Fruit fly (Drosophila melanogaster) whole organism, embryonic: Measurements from ENCODE around the gene Eig71Ek.

Experiments used
- ATbp ChIP-seq: fragments of 200-800 bp; sonication (Bioruptor generic); optimal IDR thresholded peaks from 2 replicates; lab custom pipeline; 2017; ENCODE audit warnings: missing biosample characterization, mild to moderate bottlenecking, missing genetic modification characterization, missing genetic modification reagents
- Atf3 ChIP-seq: fragments of 200-800 bp; sonication (Bioruptor generic); optimal IDR thresholded peaks from 3 replicates; lab custom pipeline; 2016; ENCODE audit warnings: missing biosample characterization, missing genetic modification characterization
- BtbVII ChIP-seq: fragments of 200-800 bp; sonication (Bioruptor generic); optimal IDR thresholded peaks from 3 replicates; lab custom pipeline; 2017; ENCODE audit warnings: missing biosample characterization, mild to moderate bottlenecking, missing genetic modification characterization
- CG10274 ChIP-seq: fragments of 200-800 bp; sonication (Bioruptor generic); optimal IDR thresholded peaks from 3 replicates; lab custom pipeline; 2017; ENCODE audit warnings: missing biosample characterization, mild to moderate bottlenecking, missing genetic modification characterization
- CG10565 ChIP-seq: fragments of 200-800 bp; sonication (Bioruptor generic); optimal IDR thresholded peaks from 3 replicates; lab custom pipeline; 2016; ENCODE audit warnings: missing biosample characterization, mild to moderate bottlenecking, missing genetic modification characterization
- CG12236 ChIP-seq: fragments of 200-800 bp; sonication (Bioruptor generic); optimal IDR thresholded peaks from 2 replicates; lab custom pipeline; 2016; ENCODE audit warnings: missing biosample characterization, missing genetic modification characterization
- CG12391 ChIP-seq: fragments of 200-800 bp; sonication (Bioruptor generic); optimal IDR thresholded peaks from 3 replicates; lab custom pipeline; 2018; ENCODE audit warnings: missing biosample characterization, mild to moderate bottlenecking, missing genetic modification characterization, moderate library complexity
- CG13287 ChIP-seq: fragments of 200-800 bp; sonication (Bioruptor generic); IDR thresholded peaks from 2 replicates; pipeline ENCODE4 v1.3.6; 2022; ENCODE audit warnings: missing biosample characterization, missing genetic modification characterization; ENCODE audit not compliant: partially characterized antibody
- CG15011 ChIP-seq: fragments of 200-800 bp; sonication (Bioruptor generic); optimal IDR thresholded peaks from 3 replicates; lab custom pipeline; 2018; ENCODE audit warnings: missing biosample characterization, mild to moderate bottlenecking, missing genetic modification characterization
- CG1602 ChIP-seq: fragments of 200-800 bp; sonication (Bioruptor generic); optimal IDR thresholded peaks from 3 replicates; lab custom pipeline; 2016; ENCODE audit warnings: missing biosample characterization, missing genetic modification characterization
- CG16813 ChIP-seq: fragments of 200-800 bp; sonication (Bioruptor generic); IDR thresholded peaks from 3 replicates; pipeline ENCODE4 v1.3.6; 2022; ENCODE audit warnings: missing biosample characterization, missing genetic modification characterization; ENCODE audit not compliant: partially characterized antibody
- CG17829 ChIP-seq: fragments of 200-800 bp; optimal IDR thresholded peaks from 2 replicates; lab custom pipeline; 2019; ENCODE audit warnings: missing biosample characterization, mild to moderate bottlenecking, missing genetic modification characterization, moderate library complexity
- CG18619 ChIP-seq: fragments of 200-800 bp; sonication (Bioruptor generic); optimal IDR thresholded peaks from 3 replicates; lab custom pipeline; 2017; ENCODE audit warnings: missing biosample characterization, mild to moderate bottlenecking, missing genetic modification characterization
- CG2120 ChIP-seq: fragments of 200-800 bp; sonication (Bioruptor generic); optimal IDR thresholded peaks from 3 replicates; lab custom pipeline; 2016; ENCODE audit warnings: missing biosample characterization, missing genetic modification characterization
- CG2678 ChIP-seq: fragments of 200-800 bp; sonication (Bioruptor generic); optimal IDR thresholded peaks from 3 replicates; lab custom pipeline; 2019; ENCODE audit warnings: missing biosample characterization, mild to moderate bottlenecking, missing genetic modification characterization, moderate library complexity
- CG30403 ChIP-seq: fragments of 200-800 bp; sonication (Bioruptor generic); optimal IDR thresholded peaks from 3 replicates; lab custom pipeline; 2016; ENCODE audit warnings: missing biosample characterization, missing genetic modification characterization
- CG32772 ChIP-seq: fragments of 200-800 bp; sonication (Bioruptor generic); IDR thresholded peaks from 2 replicates; pipeline ENCODE4 v1.3.6; 2022; ENCODE audit warnings: missing biosample characterization, missing genetic modification characterization
- CG34422 ChIP-seq: fragments of 200-800 bp; sonication (Bioruptor generic); IDR thresholded peaks from 3 replicates; pipeline ENCODE4 v1.3.6; 2022; ENCODE audit warnings: missing biosample characterization, missing genetic modification characterization
- CG4854 ChIP-seq: fragments of 200-800 bp; sonication (Bioruptor generic); optimal IDR thresholded peaks from 2 replicates; lab custom pipeline; 2016; ENCODE audit warnings: missing biosample characterization, missing genetic modification characterization, inconsistent platforms
- CG9727 ChIP-seq: fragments of 200-800 bp; sonication (Bioruptor generic); optimal IDR thresholded peaks from 3 replicates; lab custom pipeline; 2017; ENCODE audit warnings: missing biosample characterization, mild to moderate bottlenecking, missing genetic modification characterization
- CTCF ChIP-seq: fragments of 200-800 bp; sonication (Bioruptor generic); optimal IDR thresholded peaks from 2 replicates; lab custom pipeline; 2017; ENCODE audit warnings: missing biosample characterization, mild to moderate bottlenecking, missing genetic modification characterization, moderate library complexity
- HLH3B ChIP-seq: fragments of 200-800 bp; sonication (Bioruptor generic); IDR thresholded peaks from 2 replicates; pipeline ENCODE4 v1.3.6; 2022; ENCODE audit warnings: missing biosample characterization, missing genetic modification characterization
- HLH54F ChIP-seq: fragments of 200-800 bp; sonication (Bioruptor generic); optimal IDR thresholded peaks from 3 replicates; lab custom pipeline; 2016; ENCODE audit warnings: missing biosample characterization, missing genetic modification characterization
- Lpt ChIP-seq: fragments of >200 bp; optimal IDR thresholded peaks from 2 replicates; lab custom pipeline; 2018; ENCODE audit warnings: missing biosample characterization, missing genetic modification characterization
- Poxn ChIP-seq: fragments of 200-800 bp; sonication (Bioruptor generic); IDR thresholded peaks from 2 replicates; pipeline ENCODE4 v1.3.6; 2022; ENCODE audit warnings: missing biosample characterization, missing genetic modification characterization
- Sry-β ChIP-seq: fragments of 200-800 bp; sonication (Bioruptor generic); optimal IDR thresholded peaks from 2 replicates; lab custom pipeline; 2018; ENCODE audit warnings: missing biosample characterization, mild to moderate bottlenecking, missing genetic modification characterization, moderate library complexity
- Usf ChIP-seq: fragments of 200-800 bp; sonication (Bioruptor generic); optimal IDR thresholded peaks from 2 replicates; lab custom pipeline; 2017; ENCODE audit warnings: missing genotype, missing biosample characterization, missing genetic modification characterization
- ap ChIP-seq: fragments of 200-800 bp; sonication (Bioruptor generic); IDR thresholded peaks from 2 replicates; pipeline ENCODE4 v1.3.6; 2022; ENCODE audit warnings: missing biosample characterization, missing genetic modification characterization
- crp ChIP-seq, 2 experiments: fragments of 200-800 bp; sonication (Bioruptor generic); optimal IDR thresholded peaks; 2 replicates in 1 of 2; 3 replicates in 1 of 2; lab custom pipeline; 2017; ENCODE audit warnings: missing biosample characterization in 2 of 2, missing genetic modification characterization in 2 of 2, mild to moderate bottlenecking in 1 of 2, moderate library complexity in 1 of 2
- disco-r ChIP-seq: fragments of 200-800 bp; sonication (Bioruptor generic); optimal IDR thresholded peaks from 2 replicates; lab custom pipeline; 2016; ENCODE audit warnings: missing biosample characterization, missing genetic modification characterization
- dysf ChIP-seq: fragments of 200-800 bp; sonication (Bioruptor generic); IDR thresholded peaks from 3 replicates; pipeline ENCODE4 v1.3.6; 2022; ENCODE audit warnings: missing biosample characterization, missing genetic modification characterization
- esg ChIP-seq: fragments of 200-800 bp; sonication (Bioruptor generic); conservative IDR thresholded peaks from 2 replicates; pipeline ENCODE4 v1.3.6; 2022; ENCODE audit warnings: missing biosample characterization, missing genetic modification characterization
- fd64A ChIP-seq: fragments of 200-800 bp; sonication (Bioruptor generic); optimal IDR thresholded peaks from 3 replicates; lab custom pipeline; 2018; ENCODE audit warnings: missing biosample characterization, mild to moderate bottlenecking, missing genetic modification characterization
- hth ChIP-seq: fragments of >200 bp; optimal IDR thresholded peaks from 2 replicates; lab custom pipeline; 2017; ENCODE audit warnings: inconsistent platforms
- nerfin-1 ChIP-seq: fragments of 200-800 bp; sonication (Bioruptor generic); optimal IDR thresholded peaks from 3 replicates; lab custom pipeline; 2019; ENCODE audit warnings: missing biosample characterization, mild to moderate bottlenecking, missing genetic modification characterization, moderate library complexity
- nmo ChIP-seq: fragments of 200-800 bp; sonication (Bioruptor generic); optimal IDR thresholded peaks from 2 replicates; lab custom pipeline; 2018; ENCODE audit warnings: missing biosample characterization, mild to moderate bottlenecking, missing genetic modification characterization, moderate library complexity
- otp ChIP-seq: fragments of 200-800 bp; sonication (Bioruptor generic); IDR thresholded peaks from 3 replicates; pipeline ENCODE4, ENCODE4 v1.3.6; 2022; ENCODE audit warnings: missing biosample characterization, missing genetic modification characterization
- phol ChIP-seq: fragments of 200-800 bp; sonication (Bioruptor generic); optimal IDR thresholded peaks from 3 replicates; lab custom pipeline; 2018; ENCODE audit warnings: missing biosample characterization, mild to moderate bottlenecking, missing genetic modification characterization, moderate library complexity
- pnt ChIP-seq: fragments of 200-800 bp; sonication (Bioruptor generic); optimal IDR thresholded peaks from 3 replicates; lab custom pipeline; 2016; ENCODE audit warnings: missing biosample characterization, missing genetic modification characterization
- schlank ChIP-seq: fragments of 200-800 bp; sonication (Bioruptor generic); optimal IDR thresholded peaks from 2 replicates; lab custom pipeline; 2018; ENCODE audit warnings: missing biosample characterization, mild to moderate bottlenecking, missing genetic modification characterization
- scrt ChIP-seq: fragments of 200-800 bp; sonication (Bioruptor generic); optimal IDR thresholded peaks from 2 replicates; lab custom pipeline; 2018; ENCODE audit warnings: missing biosample characterization, mild to moderate bottlenecking, missing genetic modification characterization, moderate library complexity
- seq ChIP-seq: fragments of 200-800 bp; sonication (Bioruptor generic); IDR thresholded peaks from 2 replicates; pipeline ENCODE4 v1.3.6; 2022; ENCODE audit warnings: missing biosample characterization, missing genetic modification characterization
- stc ChIP-seq: fragments of 200-800 bp; sonication (Bioruptor generic); IDR thresholded peaks from 2 replicates; pipeline ENCODE4 v1.3.6; 2022; ENCODE audit warnings: missing biosample characterization, missing genetic modification characterization
- tll ChIP-seq, 2 experiments: fragments of 200-800 bp in 1 of 2; fragments of >200 bp in 1 of 2; sonication (Bioruptor generic) in 1 of 2; optimal IDR thresholded peaks; 2 replicates each; lab custom pipeline; 2017 to 2019; ENCODE audit warnings: missing biosample characterization in 2 of 2, missing genetic modification characterization in 2 of 2, mild to moderate bottlenecking in 1 of 2, moderate library complexity in 1 of 2
- toy ChIP-seq: fragments of 200-800 bp; sonication (Bioruptor generic); IDR thresholded peaks from 2 replicates; pipeline ENCODE4 v1.3.6; 2022; ENCODE audit warnings: missing biosample characterization, missing genetic modification characterization
- ttk ChIP-seq: fragments of 200-800 bp; sonication (Bioruptor generic); IDR thresholded peaks from 2 replicates; pipeline ENCODE4 v2.1.2; 2022; ENCODE audit warnings: missing biosample characterization, missing genetic modification characterization
- vfl ChIP-seq: fragments of 200-800 bp; sonication (Bioruptor generic); optimal IDR thresholded peaks from 2 replicates; lab custom pipeline; 2016; ENCODE audit warnings: missing biosample characterization, missing genetic modification characterization
- yki ChIP-seq: fragments of >200 bp; optimal IDR thresholded peaks from 3 replicates; lab custom pipeline; 2018
- zen ChIP-seq: fragments of 200-800 bp; sonication (Bioruptor generic); optimal IDR thresholded peaks from 3 replicates; lab custom pipeline; 2018; ENCODE audit warnings: missing biosample characterization, mild to moderate bottlenecking, missing genetic modification characterization, moderate library complexity
- zfh1 ChIP-seq: fragments of 200-800 bp; sonication (Bioruptor generic); IDR thresholded peaks from 3 replicates; pipeline ENCODE4 v1.3.6; 2022; ENCODE audit warnings: missing biosample characterization, missing genetic modification characterization

The Eig71Ek gene

dm6 chr3L:15690711-15691591 lies 29.9 kb downstream of the Eig71Ek start (continued):
- TF ChIP-seq Poxn (no peak), CG10274 (GFP tag; lab: Kevin White, UChicago) (no peak), CG32772 (no peak), esg (GFP tag; lab: Robert Waterston, UW) (peak; percentile 52), CG17829 (tag; lab: Kevin White, UChicago) (peak; percentile 72), pnt (GFP tag; lab: Kevin White, UChicago) (no peak), CG34422 (no peak), CG15011 (GFP tag; lab: Kevin White, UChicago) (peak; percentile 20), CTCF (GFP tag; lab: Kevin White, UChicago) (peak; percentile 19), ttk (GFP tag; lab: Robert Waterston, UW) (peak; percentile 14; the same call in 1 of the 2 replicates), CG18619 (GFP tag; lab: Kevin White, UChicago) (no peak), hth (lab: Kevin White, UChicago) (no peak), Atf3 (no peak), Lpt (no peak), nerfin-1 (tag; lab: Kevin White, UChicago) (peak; percentile 40), schlank (tag; lab: Kevin White, UChicago) (no peak), fd64A (GFP tag; lab: Kevin White, UChicago) (no peak), toy (GFP tag; lab: Robert Waterston, UW) (no peak), nmo (peak; percentile 49), zfh1 (GFP tag; lab: Robert Waterston, UW) (peak; percentile 47; the same call in 2 of the 3 replicates), CG13287 (GFP tag; lab: Robert Waterston, UW) (no peak), CG2678 (tag; lab: Kevin White, UChicago) (peak; percentile 77), tll (GFP tag; optimal IDR thresholded peaks at IDR 0.05; lab: Kevin White, UChicago) (peak in 1 of 2 experiments; percentile 47), CG9727 (peak; percentile 24), Usf (GFP tag; lab: Kevin White, UChicago) (no peak), BtbVII (peak; percentile 60), CG1602 (no peak), zen (tag; lab: Kevin White, UChicago) (peak; percentile 64), HLH3B (GFP tag; lab: Robert Waterston, UW) (0 out of 2 replicates have a peak, but pooled peaks have one; percentile 17), seq (no peak), otp (no peak), Sry-β (no peak), stc (no peak), CG4854 (GFP tag; lab: Kevin White, UChicago) (no peak), CG10565 (GFP tag; lab: Kevin White, UChicago) (no peak), crp (GFP tag; optimal IDR thresholded peaks at IDR 0.05; lab: Kevin White, UChicago) (no peak), ap (GFP tag; lab: Robert Waterston, UW) (no peak), CG30403 (peak; percentile 53), ATbp (GFP tag; lab: Kevin White, UChicago) (peak; percentile 56), CG12391 (tag; lab: Kevin White, UChicago) (peak; percentile 59), scrt (peak; percentile 18), disco-r (GFP tag; lab: Kevin White, UChicago) (peak; percentile 1), CG16813 (GFP tag; lab: Robert Waterston, UW) (no peak), CG12236 (no peak), yki (lab: Kevin White, UChicago) (no peak), HLH54F (GFP tag; lab: Kevin White, UChicago) (no peak), dysf (0 out of 3 replicates have a peak, but pooled peaks have one; percentile 21), phol (tag; lab: Kevin White, UChicago) (peak; percentile 73), vfl (GFP tag; lab: Kevin White, UChicago) (no peak), CG2120 (GFP tag; lab: Kevin White, UChicago) (peak; percentile 0)
